Fruit fly (Drosophila melanogaster): ENCODE results near the gene CG31715.

Gene CG31715

dm6 chr2L:10327790-10328189 lies 13.6 kb upstream of the CG31715 start, which contains the start of gene RnrL (continued):
- TF ChIP-seq chif (GFP tag; optimal IDR thresholded peaks at IDR 0.05) (no peak), trem (tag; optimal IDR thresholded peaks at IDR 0.05) (peak; percentile 6), Bdp1 (GFP tag; optimal IDR thresholded peaks at IDR 0.05) (no peak), pita (GFP tag; optimal IDR thresholded peaks at IDR 0.05) (no peak), ftz-f1 (GFP tag; optimal IDR thresholded peaks at IDR 0.05) (no peak), sc (optimal IDR thresholded peaks at IDR 0.05) (no peak), sc (GFP tag; optimal IDR thresholded peaks at IDR 0.05) (no peak), sens (GFP tag) (peak; percentile 10), CG11085 (GFP tag; IDR thresholded peaks at IDR 0.05) (no peak), BEAF-32 (GFP tag; optimal IDR thresholded peaks at IDR 0.05) (peak; percentile 7), Aef1 (GFP tag; IDR thresholded peaks at IDR 0.05) (no peak), Eip74EF (GFP tag; optimal IDR thresholded peaks at IDR 0.05) (no peak), fd3F (GFP tag; optimal IDR thresholded peaks at IDR 0.05) (no peak), tx (GFP tag; optimal IDR thresholded peaks at IDR 0.05) (no peak), zen (tag; optimal IDR thresholded peaks at IDR 0.05) (no peak), CG4328 (GFP tag; optimal IDR thresholded peaks at IDR 0.05) (no peak), CG7372 (GFP tag; IDR thresholded peaks at IDR 0.05) (no peak), mam (GFP tag; optimal IDR thresholded peaks at IDR 0.05) (no peak), CG30020 (tag; optimal IDR thresholded peaks at IDR 0.05) (peak; percentile 89), CG6854 (GFP tag; optimal IDR thresholded peaks at IDR 0.05) (no peak), HmgD (GFP tag; optimal IDR thresholded peaks at IDR 0.05) (no peak), CG13287 (GFP tag; IDR thresholded peaks at IDR 0.05; ENCODE audit: partially characterized antibody) (no peak; the same call in 1 of the 2 replicates), CG10431 (GFP tag; optimal IDR thresholded peaks at IDR 0.05) (no peak), Atf6 (GFP tag; IDR thresholded peaks at IDR 0.05) (no peak), CG1233 (GFP tag; optimal IDR thresholded peaks at IDR 0.05) (no peak), CG13775 (GFP tag; optimal IDR thresholded peaks at IDR 0.05) (no peak), Poxn (GFP tag; IDR thresholded peaks at IDR 0.05) (no peak), zfh2 (GFP tag; optimal IDR thresholded peaks at IDR 0.05) (no peak), CG18262 (tag; optimal IDR thresholded peaks at IDR 0.05) (no peak), bowl (GFP tag; IDR thresholded peaks at IDR 0.05) (no peak), Nf-YB (GFP tag; optimal IDR thresholded peaks at IDR 0.05) (no peak), dimm (GFP tag; IDR thresholded peaks at IDR 0.05) (no peak), run (tag; optimal IDR thresholded peaks at IDR 0.05) (no peak), TFAM (GFP tag; optimal IDR thresholded peaks at IDR 0.05) (no peak), tap (tag; optimal IDR thresholded peaks at IDR 0.05) (no peak), CG6813 (GFP tag; optimal IDR thresholded peaks at IDR 0.05) (no peak), z (GFP tag; IDR thresholded peaks at IDR 0.05) (no peak), CG32772 (GFP tag; IDR thresholded peaks at IDR 0.05) (no peak), psq (GFP tag; optimal IDR thresholded peaks at IDR 0.05) (no peak), CG9437 (GFP tag; optimal IDR thresholded peaks at IDR 0.05) (no peak), CG17186 (GFP tag; optimal IDR thresholded peaks at IDR 0.05) (no peak), Scr (GFP tag; IDR thresholded peaks at IDR 0.05; ENCODE audit: partially characterized antibody) (no peak), shn (GFP tag; optimal IDR thresholded peaks at IDR 0.05) (no peak), CG14667 (GFP tag; IDR thresholded peaks at IDR 0.05) (no peak), CG4360 (GFP tag; IDR thresholded peaks at IDR 0.05) (no peak), ATbp (GFP tag; optimal IDR thresholded peaks at IDR 0.05) (no peak), rib (GFP tag; IDR thresholded peaks at IDR 0.05) (no peak), Hr3 (GFP tag; optimal IDR thresholded peaks at IDR 0.05) (no peak), nom (GFP tag; optimal IDR thresholded peaks at IDR 0.05) (no peak), C15 (GFP tag; IDR thresholded peaks at IDR 0.05) (no peak), CG1024 (GFP tag; IDR thresholded peaks at IDR 0.05) (no peak), Spps (tag; optimal IDR thresholded peaks at IDR 0.05) (no peak), lbe (GFP tag; optimal IDR thresholded peaks at IDR 0.05) (no peak)
